Worm (Caenorhabditis elegans): ENCODE data around the gene F11C7.2.

Gene F11C7.2

DNA sequence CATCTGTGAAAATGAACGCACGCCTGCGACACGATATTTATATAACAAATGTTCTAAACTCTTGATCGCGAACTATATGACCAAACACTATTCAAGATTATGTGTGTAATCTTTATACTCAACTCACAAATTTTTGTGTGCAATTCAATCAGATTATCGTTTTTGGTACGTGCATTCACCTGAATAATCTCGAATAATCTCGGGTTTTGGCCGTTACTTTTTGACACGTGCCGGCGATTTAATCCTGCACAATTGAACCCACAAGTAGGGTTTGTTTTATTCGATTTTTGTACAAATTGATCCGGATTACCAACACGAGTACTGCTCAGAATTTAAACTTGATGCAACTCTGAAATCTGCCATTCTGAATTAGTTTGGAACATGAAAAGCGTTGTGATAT is at the start of gene F11C7.2, which contains the start of gene vap-1:
TSS of gene F11C7.2 (plus strand) at position 359 of the 400 bp plus-strand sequence.
TSS of gene vap-1 (minus strand) at position 101 of the 400 bp plus-strand sequence.
- no peak for TF ChIP-seq mdl-1 (tag; optimal IDR thresholded peaks at IDR 0.05)
- TF ChIP-seq set-16 (GFP tag; IDR thresholded peaks at IDR 0.05): no peak
- TF ChIP-seq lin-15B (tag; optimal IDR thresholded peaks at IDR 0.05): no peak
- no peak for TF ChIP-seq fos-1 (tag; optimal IDR thresholded peaks at IDR 0.05)
- TF ChIP-seq lin-1 (GFP tag; IDR thresholded peaks at IDR 0.05): no peak
- no peak for TF ChIP-seq F26F4.8 (GFP tag; conservative IDR thresholded peaks at IDR 0.05)
- TF ChIP-seq attf-4 (tag; optimal IDR thresholded peaks at IDR 0.05): no peak
- no peak for TF ChIP-seq lir-3 (tag; optimal IDR thresholded peaks at IDR 0.05)
- TF ChIP-seq R02D3.7 (tag; optimal IDR thresholded peaks at IDR 0.05): no peak
- TF ChIP-seq D1046.2 (GFP tag; IDR thresholded peaks at IDR 0.05): no peak
- TF ChIP-seq T26A8.4 (GFP tag; IDR thresholded peaks at IDR 0.05): no peak
- no peak for TF ChIP-seq mxl-3 (GFP tag; optimal IDR thresholded peaks at IDR 0.05)
- no peak for TF ChIP-seq dve-1 (tag; optimal IDR thresholded peaks at IDR 0.05; ENCODE audit: insufficient read depth)
- no peak for TF ChIP-seq sdz-12 (GFP tag; optimal IDR thresholded peaks at IDR 0.05)
- no peak for TF ChIP-seq ztf-7 (tag; optimal IDR thresholded peaks at IDR 0.05)
- no peak for TF ChIP-seq nhr-237 (tag; optimal IDR thresholded peaks at IDR 0.05)
- TF ChIP-seq ceh-44 (GFP tag; IDR thresholded peaks at IDR 0.05): no peak
- TF ChIP-seq php-3 (GFP tag; IDR thresholded peaks at IDR 0.05): no peak
- TF ChIP-seq snpc-1.2 (GFP tag; IDR thresholded peaks at IDR 0.05): no peak

DNA sequence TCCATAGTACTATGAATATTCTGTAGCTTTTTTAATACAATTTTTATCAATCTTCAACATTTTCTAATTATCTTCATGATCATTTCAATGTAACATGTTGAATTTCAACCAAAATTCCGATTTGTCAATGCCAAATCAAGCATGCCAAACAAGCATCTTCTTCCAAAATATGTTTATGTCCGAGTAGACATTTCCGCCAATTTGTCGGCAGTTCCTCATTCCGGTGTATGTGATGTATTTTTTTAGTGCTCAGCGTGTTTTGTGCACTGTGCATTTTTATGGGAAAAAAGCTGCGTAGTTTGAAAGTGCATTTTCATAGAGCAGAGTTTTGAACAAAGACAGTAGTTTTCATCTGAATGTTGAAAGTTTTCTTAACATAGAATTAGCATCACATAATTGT is 47.2 kb upstream of the F11C7.2 start:
- TF ChIP-seq aha-1 (tag) (peak; percentile 90), mxl-2 (GFP tag; conservative IDR thresholded peaks at IDR 0.05) (no peak)

DNA sequence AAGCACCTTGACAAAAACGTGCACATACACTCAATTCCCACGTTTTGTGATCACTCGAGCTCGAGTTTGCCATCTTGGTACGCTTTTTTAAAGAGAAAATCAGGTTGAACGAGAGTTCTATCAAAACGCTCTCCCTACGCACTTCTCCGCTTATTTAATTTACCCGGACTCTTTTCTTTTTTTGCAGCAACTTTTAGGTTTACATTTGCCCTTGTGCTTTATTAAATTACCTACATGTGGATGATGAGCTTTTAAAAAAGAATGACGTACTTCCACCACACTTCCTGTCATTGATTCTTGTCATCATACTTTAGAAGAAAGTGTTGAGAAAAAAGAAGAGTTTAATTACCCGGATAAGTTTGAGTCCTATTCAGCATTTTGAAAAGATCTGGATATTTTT is 44.5 kb upstream of the F11C7.2 start:
- TF ChIP-seq F44E2.7 (GFP tag; IDR thresholded peaks at IDR 0.05): no peak
- TF ChIP-seq fkh-10 (GFP tag; optimal IDR thresholded peaks at IDR 0.05): peak; percentile 48
- TF ChIP-seq daf-19 (GFP tag; conservative IDR thresholded peaks at IDR 0.05): no peak
- TF ChIP-seq ces-1 (GFP tag; optimal IDR thresholded peaks at IDR 0.05): peak; percentile 78
- peak; percentile 19 for TF ChIP-seq aha-1 (tag)

DNA sequence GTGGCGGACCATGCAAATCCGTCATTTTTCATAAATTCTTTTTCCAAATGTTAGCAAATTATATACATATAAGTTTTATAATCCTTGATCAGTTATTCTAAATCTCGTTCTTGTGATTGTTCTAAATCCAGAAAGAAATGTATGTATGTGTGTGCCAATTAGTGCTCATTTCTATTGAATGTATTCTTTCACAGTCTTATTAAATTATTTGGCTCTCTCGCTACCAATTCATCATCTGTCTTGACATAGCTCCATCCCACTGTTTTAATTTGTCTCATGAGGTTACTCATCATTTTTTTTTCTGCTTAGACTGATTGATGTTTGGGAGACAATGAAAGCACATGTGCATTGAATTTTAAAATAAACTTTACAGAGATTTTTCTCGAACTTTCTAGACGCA is 41.2 kb upstream of the F11C7.2 start:
- no peak for TF ChIP-seq saeg-2 (GFP tag; IDR thresholded peaks at IDR 0.05)
- TF ChIP-seq aly-2 (tag; optimal IDR thresholded peaks at IDR 0.05): no peak
- no peak for TF ChIP-seq lin-38 (GFP tag; IDR thresholded peaks at IDR 0.05)
- no peak for TF ChIP-seq vab-7 (GFP tag; IDR thresholded peaks at IDR 0.05)
- no peak for TF ChIP-seq T20F7.1 (GFP tag; optimal IDR thresholded peaks at IDR 0.05)
- no peak for TF ChIP-seq madf-9 (GFP tag; conservative IDR thresholded peaks at IDR 0.05)
- TF ChIP-seq hif-1 (tag; optimal IDR thresholded peaks at IDR 0.05): no peak

DNA sequence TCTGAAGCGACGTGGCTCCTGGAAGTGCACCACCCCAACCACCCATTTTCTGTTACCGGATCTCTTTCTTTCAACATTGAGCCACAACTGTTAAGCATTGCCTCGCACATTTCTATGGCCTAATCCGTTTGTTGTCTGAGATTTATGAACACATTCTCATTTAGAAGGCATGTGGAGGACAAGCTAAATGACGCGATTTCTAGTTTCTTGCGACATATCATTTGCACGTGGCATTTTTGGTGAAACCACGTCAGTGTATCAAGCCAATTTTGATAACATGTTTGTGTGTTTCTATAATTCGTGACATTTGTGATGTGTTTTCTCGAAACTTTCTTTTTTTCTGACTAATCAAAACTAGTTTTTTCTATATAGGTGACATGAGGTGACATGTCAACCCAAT is 39.9 kb upstream of the F11C7.2 start:
- no peak for TF ChIP-seq ZK337.2 (GFP tag; IDR thresholded peaks at IDR 0.05)

DNA sequence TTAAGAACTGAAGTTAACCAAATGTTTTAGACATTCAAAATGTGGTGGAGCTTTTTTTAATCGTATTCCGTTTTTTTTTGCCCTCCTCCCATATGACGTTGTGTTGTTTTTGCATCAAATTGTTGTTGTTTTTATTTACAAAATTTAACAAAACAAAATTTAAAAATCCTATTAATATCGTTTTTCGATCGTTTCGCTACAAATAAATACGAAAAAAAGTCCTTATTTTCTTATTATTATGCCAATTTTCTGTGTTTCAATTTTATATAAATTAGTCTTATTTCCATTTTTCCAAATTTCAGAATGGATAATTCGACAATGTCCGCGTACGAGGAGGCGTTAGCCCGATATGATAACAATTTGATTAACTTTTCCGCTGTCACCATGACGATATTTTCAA is 37.2 kb upstream of the F11C7.2 start, which contains the start of gene npr-36:
TSS of gene npr-36 (plus strand) at position 301 of the 400 bp plus-strand sequence.
- TF ChIP-seq lin-1 (GFP tag; IDR thresholded peaks at IDR 0.05): no peak
- no peak for TF ChIP-seq sdz-12 (GFP tag; optimal IDR thresholded peaks at IDR 0.05)
- TF ChIP-seq ctbp-1 (GFP tag; IDR thresholded peaks at IDR 0.05): no peak
- TF ChIP-seq unc-62 (GFP tag; optimal IDR thresholded peaks at IDR 0.05 in 1 of 2): peak in 1 of 2 experiments; percentile 77
- no peak for TF ChIP-seq unc-62 (tag; optimal IDR thresholded peaks at IDR 0.05)
- no peak for TF ChIP-seq pha-4 (GFP tag; IDR thresholded peaks at IDR 0.05)
- TF ChIP-seq pha-4 (tag; optimal IDR thresholded peaks at IDR 0.05): no peak
- TF ChIP-seq nhr-76 (tag; optimal IDR thresholded peaks at IDR 0.05): no peak
- TF ChIP-seq ZK337.2 (GFP tag; IDR thresholded peaks at IDR 0.05): no peak
